Fruit fly (Drosophila melanogaster) whole organism, prepupa: ENCODE results near the gene CG34026.
A peak's percentile ranks its signal among the peaks of the same experiment; 100 is the strongest.

Experiments
- Blimp-1 ChIP-seq: fragments of 200-800 bp; sonication (Bioruptor generic); optimal IDR thresholded peaks from 3 replicates; lab custom pipeline; 2017; ENCODE audit warnings: missing biosample characterization, missing genetic modification characterization, mild to moderate bottlenecking, moderate library complexity, missing genetic modification reagents
- CG10669 ChIP-seq: fragments of 200-800 bp; sonication (Bioruptor generic); optimal IDR thresholded peaks from 3 replicates; lab custom pipeline; 2018; ENCODE audit warnings: missing biosample characterization, mild to moderate bottlenecking, missing genetic modification characterization, moderate library complexity
- CG11294 ChIP-seq: fragments of 200-800 bp; sonication (Bioruptor generic); IDR thresholded peaks from 2 replicates; pipeline ENCODE4 v1.3.6; 2022; ENCODE audit warnings: missing biosample characterization, missing genetic modification characterization
- CG11762 ChIP-seq: fragments of 200-800 bp; sonication (Bioruptor generic); optimal IDR thresholded peaks from 3 replicates; lab custom pipeline; 2016; ENCODE audit warnings: missing biosample characterization, missing genetic modification characterization; ENCODE audit not compliant: insufficient read depth
- CG1621 ChIP-seq: fragments of 200-800 bp; sonication (Bioruptor generic); optimal IDR thresholded peaks from 3 replicates; lab custom pipeline; 2018; ENCODE audit warnings: missing biosample characterization, mild to moderate bottlenecking, missing genetic modification characterization
- CG16779 ChIP-seq: fragments of 200-800 bp; sonication (Bioruptor generic); optimal IDR thresholded peaks from 3 replicates; lab custom pipeline; 2017; ENCODE audit warnings: missing biosample characterization, mild to moderate bottlenecking, missing genetic modification characterization
- CG31627 ChIP-seq: fragments of 200-800 bp; sonication (Bioruptor generic); optimal IDR thresholded peaks from 3 replicates; lab custom pipeline; 2016; ENCODE audit warnings: missing biosample characterization, missing genetic modification characterization
- CG32006 ChIP-seq: fragments of 200-800 bp; sonication (Bioruptor generic); optimal IDR thresholded peaks from 3 replicates; lab custom pipeline; 2017; ENCODE audit warnings: missing biosample characterization, mild to moderate bottlenecking, missing genetic modification characterization
- CG34406 ChIP-seq: fragments of 200-800 bp; sonication (Bioruptor generic); optimal IDR thresholded peaks from 3 replicates; lab custom pipeline; 2016; ENCODE audit warnings: missing biosample characterization, missing genetic modification characterization
- CG4318 ChIP-seq: fragments of 200-800 bp; sonication (Bioruptor generic); optimal IDR thresholded peaks from 3 replicates; lab custom pipeline; 2017; ENCODE audit warnings: missing biosample characterization, mild to moderate bottlenecking, missing genetic modification characterization
- CG6163 ChIP-seq: fragments of 200-800 bp; sonication (Bioruptor generic); IDR thresholded peaks from 3 replicates; pipeline ENCODE4 v1.3.6; 2022; ENCODE audit warnings: missing biosample characterization, missing genetic modification characterization
- CG6276 ChIP-seq: fragments of 200-800 bp; sonication (Bioruptor generic); optimal IDR thresholded peaks from 2 replicates; lab custom pipeline; 2017; ENCODE audit warnings: missing biosample characterization, mild to moderate bottlenecking, missing genetic modification characterization
- CG6792 ChIP-seq: fragments of 200-800 bp; sonication (Bioruptor generic); optimal IDR thresholded peaks from 3 replicates; lab custom pipeline; 2016; ENCODE audit warnings: missing biosample characterization, missing genetic modification characterization
- CG6808 ChIP-seq: fragments of 200-800 bp; sonication (Bioruptor generic); optimal IDR thresholded peaks from 3 replicates; lab custom pipeline; 2017; ENCODE audit warnings: missing biosample characterization, missing genetic modification characterization, mild to moderate bottlenecking, moderate library complexity, missing genetic modification reagents
- CG6854 ChIP-seq: fragments of 200-800 bp; sonication (Bioruptor generic); optimal IDR thresholded peaks from 2 replicates; lab custom pipeline; 2017; ENCODE audit warnings: missing biosample characterization, mild to moderate bottlenecking, missing genetic modification characterization
- CG7368 ChIP-seq: fragments of 200-800 bp; sonication (Bioruptor generic); optimal IDR thresholded peaks from 3 replicates; lab custom pipeline; 2016; ENCODE audit warnings: missing biosample characterization, missing genetic modification characterization
- CG8119 ChIP-seq: fragments of 200-800 bp; sonication (Bioruptor generic); IDR thresholded peaks from 3 replicates; pipeline ENCODE4 v1.3.6; 2022; ENCODE audit warnings: missing biosample characterization, missing genetic modification characterization
- CG8319 ChIP-seq: fragments of 200-800 bp; sonication (Bioruptor generic); optimal IDR thresholded peaks from 3 replicates; lab custom pipeline; 2016; ENCODE audit warnings: missing biosample characterization, missing genetic modification characterization
- CG8632 ChIP-seq: fragments of 200-800 bp; sonication (Bioruptor generic); optimal IDR thresholded peaks from 3 replicates; lab custom pipeline; 2016; ENCODE audit warnings: missing biosample characterization, missing genetic modification characterization
- Eip93F ChIP-seq: fragments of 200-800 bp; sonication (Bioruptor generic); optimal IDR thresholded peaks from 2 replicates; lab custom pipeline; 2016; ENCODE audit warnings: missing biosample characterization, mild to moderate bottlenecking, missing genetic modification characterization
- Gug ChIP-seq: fragments of 200-800 bp; sonication (Bioruptor generic); IDR thresholded peaks from 2 replicates; pipeline ENCODE4 v1.3.6; 2022; ENCODE audit warnings: missing biosample characterization, missing genetic modification characterization
- Hr38 ChIP-seq: sonication (Bioruptor generic); optimal IDR thresholded peaks from 2 replicates; lab custom pipeline; 2016; ENCODE audit warnings: missing biosample characterization, missing genetic modification characterization
- Met ChIP-seq: fragments of 200-800 bp; sonication (Bioruptor generic); optimal IDR thresholded peaks from 3 replicates; lab custom pipeline; 2016; ENCODE audit warnings: missing biosample characterization, missing genetic modification characterization
- OdsH ChIP-seq: fragments of 200-800 bp; sonication (Bioruptor generic); optimal IDR thresholded peaks from 3 replicates; lab custom pipeline; 2016; ENCODE audit warnings: missing biosample characterization, missing genetic modification characterization
- Smox ChIP-seq: fragments of 200-800 bp; sonication (Bioruptor generic); optimal IDR thresholded peaks from 3 replicates; lab custom pipeline; 2016; ENCODE audit warnings: missing biosample characterization, missing genetic modification characterization
- Sox14 ChIP-seq: fragments of 200-800 bp; sonication (Bioruptor generic); optimal IDR thresholded peaks from 3 replicates; lab custom pipeline; 2016; ENCODE audit warnings: missing biosample characterization, missing genetic modification characterization
- Sox15 ChIP-seq: fragments of 200-800 bp; sonication (Bioruptor generic); optimal IDR thresholded peaks from 3 replicates; lab custom pipeline; 2016; ENCODE audit warnings: missing biosample characterization, missing genetic modification characterization
- achi ChIP-seq: fragments of 200-800 bp; sonication (Bioruptor generic); optimal IDR thresholded peaks from 3 replicates; lab custom pipeline; 2016; ENCODE audit warnings: missing biosample characterization, missing genetic modification characterization
- acj6 ChIP-seq: fragments of 200-800 bp; sonication (Bioruptor generic); optimal IDR thresholded peaks from 3 replicates; lab custom pipeline; 2016; ENCODE audit warnings: missing biosample characterization, missing genetic modification characterization
- cyc ChIP-seq: fragments of 200-800 bp; sonication (Bioruptor generic); optimal IDR thresholded peaks from 3 replicates; lab custom pipeline; 2016; ENCODE audit warnings: missing biosample characterization, missing genetic modification characterization
- dac ChIP-seq: fragments of 200-800 bp; sonication (Bioruptor generic); optimal IDR thresholded peaks from 2 replicates; lab custom pipeline; 2017; ENCODE audit warnings: missing biosample characterization, mild to moderate bottlenecking, missing genetic modification characterization
- dsx ChIP-seq: fragments of 200-800 bp; optimal IDR thresholded peaks from 3 replicates; lab custom pipeline; 2019; ENCODE audit warnings: missing biosample characterization, mild to moderate bottlenecking, missing genetic modification characterization, moderate library complexity; ENCODE audit not compliant: poor library complexity, severe bottlenecking
- esn ChIP-seq: fragments of 200-800 bp; sonication (Bioruptor generic); optimal IDR thresholded peaks from 2 replicates; lab custom pipeline; 2016; ENCODE audit warnings: missing biosample characterization, mild to moderate bottlenecking, missing genetic modification characterization, moderate library complexity
- fd59A ChIP-seq: fragments of 200-800 bp; sonication (Bioruptor generic); optimal IDR thresholded peaks from 2 replicates; lab custom pipeline; 2017; ENCODE audit warnings: missing biosample characterization, mild to moderate bottlenecking, missing genetic modification characterization, missing genetic modification reagents
- fd85E ChIP-seq: fragments of 200-800 bp; sonication (Bioruptor generic); optimal IDR thresholded peaks from 3 replicates; lab custom pipeline; 2016; ENCODE audit warnings: missing biosample characterization, missing genetic modification characterization
- fkh ChIP-seq: fragments of 200-800 bp; sonication (Bioruptor generic); optimal IDR thresholded peaks from 3 replicates; lab custom pipeline; 2017; ENCODE audit warnings: missing biosample characterization, mild to moderate bottlenecking, missing genetic modification characterization, moderate library complexity
- lz ChIP-seq: fragments of 200-800 bp; sonication (Bioruptor generic); optimal IDR thresholded peaks from 3 replicates; lab custom pipeline; 2016; ENCODE audit warnings: missing biosample characterization, missing genetic modification characterization
- net ChIP-seq: fragments of 200-800 bp; sonication (Bioruptor generic); optimal IDR thresholded peaks from 3 replicates; lab custom pipeline; 2016; ENCODE audit warnings: missing biosample characterization, missing genetic modification characterization
- ss ChIP-seq, 2 experiments: fragments of 200-800 bp; sonication (Bioruptor generic); optimal IDR thresholded peaks; 2 replicates in 1 of 2; 3 replicates in 1 of 2; lab custom pipeline; 2017 to 2018; ENCODE audit warnings: mild to moderate bottlenecking in 2 of 2, missing biosample characterization in 2 of 2, missing genetic modification characterization in 2 of 2, moderate library complexity in 1 of 2
- svp ChIP-seq: fragments of 200-800 bp; sonication (Bioruptor generic); peaks from one replicate; lab custom pipeline; 2016; ENCODE audit warnings: missing biosample characterization, missing genetic modification characterization
- topi ChIP-seq: fragments of 200-800 bp; sonication (Bioruptor generic); optimal IDR thresholded peaks from 3 replicates; lab custom pipeline; 2016; ENCODE audit warnings: missing biosample characterization, missing genetic modification characterization

Gene CG34026

dm6 chrX:9554346-9554808 is 20.8 kb downstream of the CG34026 start, which contains the start of gene RpS28b (continued):
- TF ChIP-seq CG1621 (tag; lab: Kevin White, UChicago) (peak; percentile 67), Smox (peak; percentile 62), esn (GFP tag; lab: Kevin White, UChicago) (peak; percentile 87), CG32006 (peak; percentile 47), dsx (peak; percentile 47), Hr38 (GFP tag; lab: Kevin White, UChicago) (no peak), CG6163 (GFP tag; lab: Robert Waterston, UW) (peak; percentile 92), Gug (GFP tag; lab: Robert Waterston, UW) (peak; percentile 49), ss (GFP tag; optimal IDR thresholded peaks at IDR 0.05; lab: Kevin White, UChicago) (peak; percentile 85 to 91), Met (peak; percentile 79), CG6854 (GFP tag; lab: Kevin White, UChicago) (peak; percentile 96), cyc (GFP tag; lab: Kevin White, UChicago) (peak; percentile 86), CG6792 (GFP tag; lab: Kevin White, UChicago) (peak; percentile 63), CG8632 (GFP tag; lab: Kevin White, UChicago) (peak; percentile 63), fd59A (peak; percentile 72), CG10669 (GFP tag; lab: Kevin White, UChicago) (peak; percentile 79), achi (GFP tag; lab: Kevin White, UChicago) (peak; percentile 49)

- no peak for TF ChIP-seq lz (GFP tag; lab: Kevin White, UChicago)
- TF ChIP-seq CG8119 (GFP tag; lab: Robert Waterston, UW), result no peak
- TF ChIP-seq, all 60 proteins: peak for 0
Measured at dm6 chrX:9556397-9556796, 22.8 kb downstream of the CG34026 start, which contains the start of gene CG15317. Gene CG15317, minus strand, starts transcription at chrX:9556544.

- no peak for TF ChIP-seq Eip93F
- no peak for TF ChIP-seq fkh (GFP tag; lab: Kevin White, UChicago)
- TF ChIP-seq Smox, result no peak
- TF ChIP-seq CG11762 (GFP tag; lab: Kevin White, UChicago), result no peak
- no peak for TF ChIP-seq dac (GFP tag; lab: Kevin White, UChicago)
- no peak for TF ChIP-seq CG6276
- TF ChIP-seq Hr38 (GFP tag; lab: Kevin White, UChicago), result no peak
- TF ChIP-seq CG31627 (GFP tag; lab: Kevin White, UChicago), result no peak
- no peak for TF ChIP-seq CG16779
- no peak for TF ChIP-seq fd85E (GFP tag; lab: Kevin White, UChicago)
- TF ChIP-seq Met, result no peak
- no peak for TF ChIP-seq CG34406 (GFP tag; lab: Kevin White, UChicago)
- TF ChIP-seq Sox15, result no peak
- TF ChIP-seq CG7368 (GFP tag; lab: Kevin White, UChicago), result no peak
- TF ChIP-seq Sox14 (GFP tag; lab: Kevin White, UChicago), result no peak
- TF ChIP-seq svp (GFP tag; lab: Kevin White, UChicago), result no peak
- no peak for TF ChIP-seq OdsH
- TF ChIP-seq topi (GFP tag; lab: Kevin White, UChicago), result no peak
- TF ChIP-seq CG8319 (GFP tag; lab: Kevin White, UChicago), result no peak
Measured at dm6 chrX:9571208-9571607, 37.6 kb downstream of the CG34026 start, which contains the start of gene Cubn. Gene Cubn, minus strand, starts transcription at chrX:9571308.

- TF ChIP-seq Eip93F (no peak), fd59A (no peak), CG16779 (no peak), CG8119 (GFP tag; lab: Robert Waterston, UW) (no peak), CG32006 (no peak), lz (GFP tag; lab: Kevin White, UChicago) (no peak), Met (no peak), Sox15 (no peak), net (GFP tag; lab: Kevin White, UChicago) (no peak), CG11294 (GFP tag; lab: Robert Waterston, UW) (no peak), achi (GFP tag; lab: Kevin White, UChicago) (no peak), CG6808 (GFP tag; lab: Kevin White, UChicago) (no peak), CG6792 (GFP tag; lab: Kevin White, UChicago) (no peak), Blimp-1 (GFP tag; lab: Kevin White, UChicago) (no peak), acj6 (GFP tag; lab: Kevin White, UChicago) (no peak), CG4318 (GFP tag; lab: Kevin White, UChicago) (no peak), CG34406 (GFP tag; lab: Kevin White, UChicago) (no peak)
Measured at dm6 chrX:9576147-9576503, 42.5 kb downstream of the CG34026 start, which contains the start of gene CG42395. Gene CG42395, minus strand, starts transcription at chrX:9576247.
